Worm (Caenorhabditis elegans): ENCODE results near the gene F48E3.2.

- TF ChIP-seq him-1 (tag; optimal IDR thresholded peaks at IDR 0.05) (no peak), W03F9.2 (tag; optimal IDR thresholded peaks at IDR 0.05) (no peak), dao-5 (tag; optimal IDR thresholded peaks at IDR 0.05) (no peak)
Observed at ce11 chrX:7491521-7491920, 1.4 kb downstream of the F48E3.2 start.

All from whole organism, L4/young adult.